Fruit fly (Drosophila melanogaster) whole organism, embryonic: ENCODE results near the gene CG11674.

ENCODE experiments used
- Aef1 ChIP-seq: fragments of 200-800 bp; sonication (Bioruptor generic); IDR thresholded peaks from 3 replicates; pipeline ENCODE4 v1.3.6; 2022; ENCODE audit warnings: missing biosample characterization, missing genetic modification characterization
- B-H2 ChIP-seq: fragments of 200-800 bp; sonication (Bioruptor generic); optimal IDR thresholded peaks from 2 replicates; lab custom pipeline; 2018; ENCODE audit warnings: missing biosample characterization, mild to moderate bottlenecking, missing genetic modification characterization
- CG10147 ChIP-seq: fragments of 200-800 bp; sonication (Bioruptor generic); optimal IDR thresholded peaks from 2 replicates; lab custom pipeline; 2019; ENCODE audit warnings: missing biosample characterization, mild to moderate bottlenecking, missing genetic modification characterization, moderate library complexity
- CG10209 ChIP-seq: fragments of 200-800 bp; sonication (Bioruptor generic); optimal IDR thresholded peaks from 3 replicates; lab custom pipeline; 2017; ENCODE audit warnings: missing biosample characterization, mild to moderate bottlenecking, missing genetic modification characterization, missing genetic modification reagents
- CG11723 ChIP-seq: fragments of 200-800 bp; sonication (Bioruptor generic); optimal IDR thresholded peaks from 2 replicates; lab custom pipeline; 2017; ENCODE audit warnings: missing biosample characterization, mild to moderate bottlenecking, missing genetic modification characterization
- CG14965 ChIP-seq: fragments of 200-800 bp; sonication (Bioruptor generic); optimal IDR thresholded peaks from 2 replicates; lab custom pipeline; 2016; ENCODE audit warnings: missing biosample characterization, missing genetic modification characterization, borderline replicate concordance
- CG17568 ChIP-seq: fragments of 200-800 bp; sonication (Bioruptor generic); optimal IDR thresholded peaks from 2 replicates; lab custom pipeline; 2018; ENCODE audit warnings: missing biosample characterization, mild to moderate bottlenecking, missing genetic modification characterization, moderate library complexity
- CG1792 ChIP-seq: fragments of 200-800 bp; sonication (Bioruptor generic); optimal IDR thresholded peaks from 2 replicates; lab custom pipeline; 2016; ENCODE audit warnings: missing biosample characterization, missing genetic modification characterization
- CG30403 ChIP-seq: fragments of 200-800 bp; sonication (Bioruptor generic); optimal IDR thresholded peaks from 3 replicates; lab custom pipeline; 2016; ENCODE audit warnings: missing biosample characterization, missing genetic modification characterization
- CG3163 ChIP-seq: fragments of 200-800 bp; sonication (Bioruptor generic); optimal IDR thresholded peaks from 3 replicates; lab custom pipeline; 2016; ENCODE audit warnings: missing biosample characterization, missing genetic modification characterization
- CG32532 ChIP-seq: fragments of 200-800 bp; sonication (Bioruptor generic); IDR thresholded peaks from 2 replicates; pipeline ENCODE4 v1.3.6; 2022; ENCODE audit warnings: missing biosample characterization, missing genetic modification characterization
- CG33213 ChIP-seq: fragments of 200-800 bp; sonication (Bioruptor generic); optimal IDR thresholded peaks from 3 replicates; lab custom pipeline; 2016; ENCODE audit warnings: missing biosample characterization, missing genetic modification characterization
- CG6683 ChIP-seq: fragments of 200-800 bp; sonication (Bioruptor generic); optimal IDR thresholded peaks from 2 replicates; lab custom pipeline; 2017; ENCODE audit warnings: missing biosample characterization, mild to moderate bottlenecking, missing genetic modification characterization, missing genetic modification reagents
- CG6854 ChIP-seq: fragments of 200-800 bp; sonication (Bioruptor generic); optimal IDR thresholded peaks from 3 replicates; lab custom pipeline; 2017; ENCODE audit warnings: missing biosample characterization, mild to moderate bottlenecking, missing genetic modification characterization
- CG9437 ChIP-seq: fragments of 200-800 bp; sonication (Bioruptor generic); optimal IDR thresholded peaks from 2 replicates; lab custom pipeline; 2018; ENCODE audit warnings: missing biosample characterization, mild to moderate bottlenecking, missing genetic modification characterization
- CG9609 ChIP-seq: fragments of 200-800 bp; sonication (Bioruptor generic); optimal IDR thresholded peaks from 3 replicates; lab custom pipeline; 2016; ENCODE audit warnings: missing biosample characterization, missing genetic modification characterization
- CkIIα-i1 ChIP-seq: fragments of 200-800 bp; sonication (Bioruptor generic); IDR thresholded peaks from 2 replicates; pipeline ENCODE4 v1.3.6; 2022; ENCODE audit warnings: missing biosample characterization, missing genetic modification characterization
- Dp ChIP-seq: fragments of 200-800 bp; sonication (Bioruptor generic); optimal IDR thresholded peaks from 2 replicates; lab custom pipeline; 2018; ENCODE audit warnings: missing biosample characterization, mild to moderate bottlenecking, missing genetic modification characterization, moderate library complexity
- E2f2 ChIP-seq: fragments of 200-800 bp; sonication (Bioruptor generic); IDR thresholded peaks from 2 replicates; pipeline ENCODE4 v1.3.6; 2022; ENCODE audit warnings: missing biosample characterization, missing genetic modification characterization
- Elba2 ChIP-seq: fragments of 200-800 bp; sonication (Bioruptor generic); optimal IDR thresholded peaks from 3 replicates; lab custom pipeline; 2016; ENCODE audit warnings: missing biosample characterization, missing genetic modification characterization
- Gsc ChIP-seq: fragments of 200-800 bp; sonication (Bioruptor generic); IDR thresholded peaks from 2 replicates; pipeline ENCODE4 v1.3.6; 2022; ENCODE audit warnings: missing biosample characterization, missing genetic modification characterization
- H2.0 ChIP-seq: fragments of 200-800 bp; sonication (Bioruptor generic); IDR thresholded peaks from 2 replicates; pipeline ENCODE4 v1.3.6; 2022; ENCODE audit warnings: missing biosample characterization, missing genetic modification characterization
- HLHmδ ChIP-seq: fragments of 200-800 bp; sonication (Bioruptor generic); optimal IDR thresholded peaks from 2 replicates; lab custom pipeline; 2018; ENCODE audit warnings: missing biosample characterization, mild to moderate bottlenecking, missing genetic modification characterization, moderate library complexity
- Hey ChIP-seq: fragments of 200-800 bp; sonication (Bioruptor generic); optimal IDR thresholded peaks from 3 replicates; lab custom pipeline; 2018; ENCODE audit warnings: missing biosample characterization, mild to moderate bottlenecking, missing genetic modification characterization
- Hr3 ChIP-seq: fragments of 200-800 bp; sonication (Bioruptor generic); optimal IDR thresholded peaks from 3 replicates; lab custom pipeline; 2016; ENCODE audit warnings: missing biosample characterization, missing genetic modification characterization
- Nf-YB ChIP-seq: fragments of 200-800 bp; sonication (Bioruptor generic); optimal IDR thresholded peaks from 3 replicates; lab custom pipeline; 2019; ENCODE audit warnings: missing biosample characterization, mild to moderate bottlenecking, missing genetic modification characterization, moderate library complexity
- Oaz ChIP-seq: fragments of 200-800 bp; sonication (Bioruptor generic); IDR thresholded peaks from 2 replicates; pipeline ENCODE4 v1.3.6; 2022; ENCODE audit warnings: missing biosample characterization, missing genetic modification characterization
- Oli ChIP-seq: fragments of 200-800 bp; sonication (Bioruptor generic); optimal IDR thresholded peaks from 2 replicates; lab custom pipeline; 2018; ENCODE audit warnings: missing biosample characterization, mild to moderate bottlenecking, missing genetic modification characterization, moderate library complexity
- Scr ChIP-seq: fragments of 200-800 bp; sonication (Bioruptor generic); IDR thresholded peaks from 2 replicates; pipeline ENCODE4 v1.3.6; 2022; ENCODE audit warnings: missing biosample characterization, missing genetic modification characterization; ENCODE audit not compliant: partially characterized antibody
- Ssrp ChIP-seq: fragments of 200-800 bp; sonication (Bioruptor generic); optimal IDR thresholded peaks from 2 replicates; lab custom pipeline; 2018; ENCODE audit warnings: missing biosample characterization, mild to moderate bottlenecking, missing genetic modification characterization, moderate library complexity
- ato ChIP-seq: fragments of 200-800 bp; sonication (Bioruptor generic); IDR thresholded peaks from 2 replicates; pipeline ENCODE4 v1.3.6; 2022; ENCODE audit warnings: missing biosample characterization, missing genetic modification characterization; ENCODE audit not compliant: partially characterized antibody
- az2 ChIP-seq: fragments of 200-800 bp; sonication (Bioruptor generic); optimal IDR thresholded peaks from 3 replicates; lab custom pipeline; 2016; ENCODE audit warnings: missing biosample characterization, missing genetic modification characterization
- bigmax ChIP-seq: fragments of 200-800 bp; sonication (Bioruptor generic); optimal IDR thresholded peaks from 2 replicates; lab custom pipeline; 2018; ENCODE audit warnings: missing biosample characterization, mild to moderate bottlenecking, missing genetic modification characterization
- cato ChIP-seq: fragments of 200-800 bp; sonication (Bioruptor generic); optimal IDR thresholded peaks from 2 replicates; lab custom pipeline; 2016; ENCODE audit warnings: missing biosample characterization, missing genetic modification characterization, borderline replicate concordance
- corto ChIP-seq: fragments of 200-800 bp; sonication (Bioruptor generic); optimal IDR thresholded peaks from 2 replicates; lab custom pipeline; 2016; ENCODE audit warnings: missing biosample characterization, mild to moderate bottlenecking, missing genetic modification characterization, moderate library complexity
- dm ChIP-seq: fragments of 200-800 bp; sonication (Bioruptor generic); optimal IDR thresholded peaks from 3 replicates; lab custom pipeline; 2016; ENCODE audit warnings: missing biosample characterization, missing genetic modification characterization
- esg ChIP-seq: fragments of 200-800 bp; sonication (Bioruptor generic); conservative IDR thresholded peaks from 2 replicates; pipeline ENCODE4 v1.3.6; 2022; ENCODE audit warnings: missing biosample characterization, missing genetic modification characterization
- gt ChIP-seq: fragments of 200-800 bp; sonication (Bioruptor generic); IDR thresholded peaks from 2 replicates; pipeline ENCODE4 v1.3.6; 2022; ENCODE audit warnings: missing biosample characterization, missing genetic modification characterization
- kni ChIP-seq: fragments of 200-800 bp; sonication (Bioruptor generic); optimal IDR thresholded peaks from 3 replicates; lab custom pipeline; 2017; ENCODE audit warnings: mild to moderate bottlenecking, missing biosample characterization, missing genetic modification reagents, missing genetic modification characterization
- maf-S ChIP-seq: fragments of 200-800 bp; sonication (Bioruptor generic); optimal IDR thresholded peaks from 2 replicates; lab custom pipeline; 2016; ENCODE audit warnings: missing biosample characterization, missing genetic modification characterization
- peb ChIP-seq: fragments of 200-800 bp; sonication (Bioruptor generic); IDR thresholded peaks from 2 replicates; pipeline ENCODE4 v1.3.6; 2022; ENCODE audit warnings: missing biosample characterization, missing genetic modification characterization
- pnt ChIP-seq: fragments of 200-800 bp; sonication (Bioruptor generic); optimal IDR thresholded peaks from 3 replicates; lab custom pipeline; 2016; ENCODE audit warnings: missing biosample characterization, missing genetic modification characterization
- prd ChIP-seq, 3 experiments: fragments of >200 bp in 2 of 3; fragments of 200-800 bp in 1 of 3; sonication (Bioruptor generic) in 1 of 3; optimal IDR thresholded peaks in 2 of 3; IDR thresholded peaks in 1 of 3; 2 replicates in 2 of 3; 3 replicates in 1 of 3; pipeline versions ENCODE4 v1.3.6 to Lab custom; 2017 to 2022; ENCODE audit warnings: missing biosample characterization in 1 of 3, missing genetic modification characterization in 1 of 3
- run ChIP-seq: fragments of 200-800 bp; sonication (Bioruptor generic); optimal IDR thresholded peaks from 3 replicates; lab custom pipeline; 2018; ENCODE audit warnings: missing biosample characterization, mild to moderate bottlenecking, missing genetic modification characterization
- salm ChIP-seq: fragments of 200-800 bp; sonication (Bioruptor generic); optimal IDR thresholded peaks from 2 replicates; lab custom pipeline; 2018; ENCODE audit warnings: missing biosample characterization, mild to moderate bottlenecking, missing genetic modification characterization
- sima ChIP-seq: fragments of 200-800 bp; sonication (Bioruptor generic); optimal IDR thresholded peaks from 2 replicates; lab custom pipeline; 2016; ENCODE audit warnings: missing biosample characterization, missing genetic modification characterization
- tx ChIP-seq: fragments of 200-800 bp; sonication (Bioruptor generic); optimal IDR thresholded peaks from 2 replicates; lab custom pipeline; 2016; ENCODE audit warnings: missing biosample characterization, missing genetic modification characterization
- wek ChIP-seq: fragments of 200-800 bp; sonication (Bioruptor generic); optimal IDR thresholded peaks from 3 replicates; lab custom pipeline; 2018; ENCODE audit warnings: missing biosample characterization, mild to moderate bottlenecking, missing genetic modification characterization, moderate library complexity
- zf30C ChIP-seq: fragments of 200-800 bp; sonication (Bioruptor generic); optimal IDR thresholded peaks from 3 replicates; lab custom pipeline; 2018; ENCODE audit warnings: missing biosample characterization, mild to moderate bottlenecking, missing genetic modification characterization
- zfh2 ChIP-seq: fragments of 200-800 bp; sonication (Bioruptor generic); optimal IDR thresholded peaks from 2 replicates; lab custom pipeline; 2016; ENCODE audit warnings: missing biosample characterization, missing genetic modification characterization

Gene CG11674

DNA sequence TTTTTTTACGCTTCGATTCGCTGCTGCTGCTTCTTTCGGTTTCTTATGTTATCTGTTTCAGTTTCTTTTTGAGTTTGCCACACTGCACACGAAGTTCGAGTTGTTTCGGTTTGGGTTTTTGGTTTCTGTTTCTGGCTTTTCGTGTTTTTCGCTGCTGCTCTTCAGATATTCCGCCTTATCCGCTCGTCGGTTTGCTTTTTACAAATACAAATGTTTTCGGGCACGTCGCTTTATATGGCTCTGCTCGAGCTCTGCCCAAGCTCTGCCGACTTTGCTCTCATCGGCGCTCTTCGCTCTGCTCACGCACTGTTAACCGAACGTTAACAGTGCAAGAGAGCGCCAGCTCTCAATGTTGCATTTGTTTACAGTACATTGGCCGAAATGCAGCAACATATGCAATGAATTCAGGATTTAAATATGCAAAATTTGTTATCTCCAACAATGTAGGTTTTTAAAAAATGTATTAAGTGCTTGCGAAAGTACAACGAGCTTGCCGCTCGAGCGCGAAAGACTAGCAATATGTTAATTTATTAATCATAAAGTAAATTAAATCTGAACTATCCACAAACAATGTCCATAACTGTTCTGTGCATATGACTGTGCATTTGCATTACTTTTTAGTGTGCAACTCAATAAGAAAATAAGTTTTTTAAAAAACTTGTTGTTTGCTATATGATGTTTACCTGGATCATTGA is 14.3 kb downstream of the CG11674 start (continued):
- no peak for TF ChIP-seq HLHmδ (GFP tag; lab: Kevin White, UChicago)
- TF ChIP-seq Elba2 (GFP tag; lab: Kevin White, UChicago): no peak
- TF ChIP-seq CG33213 (GFP tag; lab: Kevin White, UChicago): no peak
- TF ChIP-seq Aef1 (GFP tag; lab: Robert Waterston, UW): no peak
- TF ChIP-seq Dp (GFP tag; lab: Kevin White, UChicago): no peak
- no peak for TF ChIP-seq tx (GFP tag; lab: Kevin White, UChicago)
- TF ChIP-seq CG32532 (GFP tag; lab: Robert Waterston, UW): no peak; the same call in 1 of the 2 replicates
- TF ChIP-seq pnt: no peak
- no peak for TF ChIP-seq E2f2 (GFP tag; lab: Robert Waterston, UW)
- no peak for TF ChIP-seq sima
- TF ChIP-seq CG9437: peak; percentile 7
- no peak for TF ChIP-seq kni (GFP tag; lab: Kevin White, UChicago)
- no peak for TF ChIP-seq CG10209 (GFP tag; lab: Kevin White, UChicago)
- no peak for TF ChIP-seq bigmax (GFP tag; lab: Kevin White, UChicago)
- TF ChIP-seq CkIIα-i1 (GFP tag; lab: Robert Waterston, UW): no peak
- TF ChIP-seq Nf-YB (GFP tag; lab: Kevin White, UChicago): no peak
- TF ChIP-seq Hr3 (GFP tag; lab: Kevin White, UChicago): no peak
- TF ChIP-seq dm (GFP tag; lab: Kevin White, UChicago): no peak
- TF ChIP-seq Ssrp (tag; lab: Kevin White, UChicago): no peak
- no peak for TF ChIP-seq prd (optimal IDR thresholded peaks at IDR 0.05; lab: Kevin White, UChicago)
- TF ChIP-seq prd (GFP tag; IDR thresholded peaks at IDR 0.05; lab: Robert Waterston, UW): no peak
- TF ChIP-seq CG9609 (GFP tag; lab: Kevin White, UChicago): no peak
- no peak for TF ChIP-seq run (tag; lab: Kevin White, UChicago)
- TF ChIP-seq CG14965 (GFP tag; lab: Kevin White, UChicago): no peak
- no peak for TF ChIP-seq az2 (GFP tag; lab: Kevin White, UChicago)
- no peak for TF ChIP-seq gt
- no peak for TF ChIP-seq H2.0
- no peak for TF ChIP-seq CG6683 (GFP tag; lab: Kevin White, UChicago)
- peak; percentile 26 for TF ChIP-seq CG30403 (GFP tag; lab: Kevin White, UChicago)
- no peak for TF ChIP-seq CG17568 (GFP tag; lab: Kevin White, UChicago)
- no peak for TF ChIP-seq zfh2
- no peak for TF ChIP-seq Gsc (GFP tag; lab: Robert Waterston, UW)
- TF ChIP-seq CG11723 (GFP tag; lab: Kevin White, UChicago): no peak
- TF ChIP-seq esg (GFP tag; lab: Robert Waterston, UW): no peak
- no peak for TF ChIP-seq Oaz (GFP tag; lab: Robert Waterston, UW)
- no peak for TF ChIP-seq wek
- no peak for TF ChIP-seq CG10147
- no peak for TF ChIP-seq B-H2 (GFP tag; lab: Kevin White, UChicago)
- no peak for TF ChIP-seq salm (tag; lab: Kevin White, UChicago)
- TF ChIP-seq zf30C (GFP tag; lab: Kevin White, UChicago): peak; percentile 2
- TF ChIP-seq peb (GFP tag; lab: Robert Waterston, UW): no peak
- no peak for TF ChIP-seq CG1792 (GFP tag; lab: Kevin White, UChicago)
- TF ChIP-seq maf-S (GFP tag; lab: Kevin White, UChicago): no peak
- peak; percentile 9; the same call in 1 of the 2 replicates for TF ChIP-seq ato
- no peak for TF ChIP-seq Hey (tag; lab: Kevin White, UChicago)
- peak; percentile 68 for TF ChIP-seq CG3163 (GFP tag; lab: Kevin White, UChicago)
- no peak for TF ChIP-seq cato
- no peak for TF ChIP-seq Scr
- TF ChIP-seq CG6854: no peak
- no peak for TF ChIP-seq corto (GFP tag; lab: Kevin White, UChicago)
- TF ChIP-seq Oli (tag; lab: Kevin White, UChicago): peak; percentile 25
